Fruit fly (Drosophila melanogaster) whole organism, embryonic: ENCODE measurements around the gene Tbcd.

ENCODE experiments used
- B-H2 ChIP-seq: fragments of 200-800 bp; sonication (Bioruptor generic); optimal IDR thresholded peaks from 2 replicates; lab custom pipeline; 2018; ENCODE audit warnings: missing biosample characterization, mild to moderate bottlenecking, missing genetic modification characterization
- Bdp1 ChIP-seq: fragments of 200-800 bp; sonication (Bioruptor generic); optimal IDR thresholded peaks from 3 replicates; lab custom pipeline; 2016; ENCODE audit warnings: missing biosample characterization, missing genetic modification characterization
- BtbVII ChIP-seq: fragments of 200-800 bp; sonication (Bioruptor generic); optimal IDR thresholded peaks from 3 replicates; lab custom pipeline; 2017; ENCODE audit warnings: missing biosample characterization, mild to moderate bottlenecking, missing genetic modification characterization
- C15 ChIP-seq: fragments of 200-800 bp; sonication (Bioruptor generic); IDR thresholded peaks from 3 replicates; pipeline ENCODE4 v1.3.6; 2022; ENCODE audit warnings: missing biosample characterization, missing genetic modification characterization
- CG10654 ChIP-seq: fragments of 200-800 bp; sonication (Bioruptor generic); optimal IDR thresholded peaks from 2 replicates; lab custom pipeline; 2016; ENCODE audit warnings: missing biosample characterization, missing genetic modification characterization
- CG12104 ChIP-seq: fragments of 200-800 bp; sonication (Bioruptor generic); optimal IDR thresholded peaks from 3 replicates; lab custom pipeline; 2016; ENCODE audit warnings: missing biosample characterization, missing genetic modification characterization
- CG12391 ChIP-seq: fragments of 200-800 bp; sonication (Bioruptor generic); optimal IDR thresholded peaks from 3 replicates; lab custom pipeline; 2018; ENCODE audit warnings: missing biosample characterization, mild to moderate bottlenecking, missing genetic modification characterization, moderate library complexity
- CG13894 ChIP-seq: fragments of 200-800 bp; sonication (Bioruptor generic); optimal IDR thresholded peaks from 3 replicates; lab custom pipeline; 2018; ENCODE audit warnings: missing biosample characterization, mild to moderate bottlenecking, missing genetic modification characterization, moderate library complexity
- CG14441 ChIP-seq: fragments of 200-800 bp; sonication (Bioruptor generic); IDR thresholded peaks from 2 replicates; pipeline ENCODE4 v1.3.6; 2022; ENCODE audit warnings: missing biosample characterization, missing genetic modification characterization
- CG15514 ChIP-seq: fragments of 200-800 bp; sonication (Bioruptor generic); optimal IDR thresholded peaks from 3 replicates; lab custom pipeline; 2017; ENCODE audit warnings: missing biosample characterization, missing genetic modification characterization, mild to moderate bottlenecking, moderate library complexity, missing genetic modification reagents
- CG1647 ChIP-seq: fragments of 200-800 bp; sonication (Bioruptor generic); optimal IDR thresholded peaks from 3 replicates; lab custom pipeline; 2016; ENCODE audit warnings: missing biosample characterization, missing genetic modification characterization
- CG17359 ChIP-seq: fragments of 200-800 bp; sonication (Bioruptor generic); optimal IDR thresholded peaks from 3 replicates; lab custom pipeline; 2018; ENCODE audit warnings: missing biosample characterization, mild to moderate bottlenecking, missing genetic modification characterization, moderate library complexity
- CG18476 ChIP-seq: fragments of 200-800 bp; sonication (Bioruptor generic); optimal IDR thresholded peaks from 2 replicates; lab custom pipeline; 2016; ENCODE audit warnings: missing biosample characterization, mild to moderate bottlenecking, missing genetic modification characterization
- CG2129 ChIP-seq: fragments of 200-800 bp; sonication (Bioruptor generic); IDR thresholded peaks from 2 replicates; pipeline ENCODE4 v1.3.6; 2022; ENCODE audit warnings: missing biosample characterization, missing genetic modification characterization; ENCODE audit not compliant: partially characterized antibody
- CG30403 ChIP-seq: fragments of 200-800 bp; sonication (Bioruptor generic); optimal IDR thresholded peaks from 3 replicates; lab custom pipeline; 2016; ENCODE audit warnings: missing biosample characterization, missing genetic modification characterization
- CG6175 ChIP-seq: fragments of 200-800 bp; sonication (Bioruptor generic); IDR thresholded peaks from 3 replicates; pipeline ENCODE4 v1.3.6; 2022; ENCODE audit warnings: missing biosample characterization, missing genetic modification characterization
- CG6791 ChIP-seq: fragments of 200-800 bp; sonication (Bioruptor generic); IDR thresholded peaks from 3 replicates; pipeline ENCODE4 v1.3.6; 2022; ENCODE audit warnings: missing biosample characterization, missing genetic modification characterization; ENCODE audit not compliant: partially characterized antibody
- CG8290 ChIP-seq, 3 experiments: fragments of 200-800 bp; sonication (Bioruptor generic); optimal IDR thresholded peaks; 2 replicates each; lab custom pipeline; 2016 to 2019; ENCODE audit warnings: missing biosample characterization in 3 of 3, missing genetic modification characterization in 3 of 3, mild to moderate bottlenecking in 2 of 3, moderate library complexity in 1 of 3
- CoRest ChIP-seq: fragments of 200-800 bp; sonication (Bioruptor generic); optimal IDR thresholded peaks from 3 replicates; lab custom pipeline; 2018; ENCODE audit warnings: missing biosample characterization, mild to moderate bottlenecking, missing genetic modification characterization, moderate library complexity
- Doc3 ChIP-seq: fragments of 200-800 bp; sonication (Bioruptor generic); IDR thresholded peaks from 3 replicates; pipeline ENCODE4 v1.3.6; 2022; ENCODE audit warnings: missing biosample characterization, missing genetic modification characterization; ENCODE audit not compliant: partially characterized antibody
- H2.0 ChIP-seq: fragments of 200-800 bp; sonication (Bioruptor generic); IDR thresholded peaks from 2 replicates; pipeline ENCODE4 v1.3.6; 2022; ENCODE audit warnings: missing biosample characterization, missing genetic modification characterization
- HHEX ChIP-seq: fragments of 200-800 bp; sonication (Bioruptor generic); optimal IDR thresholded peaks from 3 replicates; lab custom pipeline; 2017; ENCODE audit warnings: missing biosample characterization, mild to moderate bottlenecking, missing genetic modification characterization, missing genetic modification reagents
- HmgD ChIP-seq: fragments of 200-800 bp; sonication (Bioruptor generic); optimal IDR thresholded peaks from 3 replicates; lab custom pipeline; 2016; ENCODE audit warnings: missing biosample characterization, missing genetic modification characterization
- Kr ChIP-seq: fragments of 200-800 bp; sonication (Bioruptor generic); optimal IDR thresholded peaks from 2 replicates; lab custom pipeline; 2017; ENCODE audit warnings: missing biosample characterization, mild to moderate bottlenecking, missing genetic modification characterization
- Mad ChIP-seq: fragments of 200-800 bp; sonication (Bioruptor generic); optimal IDR thresholded peaks from 2 replicates; lab custom pipeline; 2016; ENCODE audit warnings: missing biosample characterization, missing genetic modification characterization
- NK7.1 ChIP-seq: fragments of 200-800 bp; sonication (Bioruptor generic); optimal IDR thresholded peaks from 3 replicates; lab custom pipeline; 2016; ENCODE audit warnings: missing biosample characterization, missing genetic modification characterization
- Nf-YC ChIP-seq: fragments of 200-800 bp; optimal IDR thresholded peaks from 3 replicates; lab custom pipeline; 2019; ENCODE audit warnings: missing biosample characterization, mild to moderate bottlenecking, missing genetic modification characterization, moderate library complexity
- Ptx1 ChIP-seq: fragments of 200-800 bp; sonication (Bioruptor generic); IDR thresholded peaks from 2 replicates; pipeline ENCODE4 v1.3.6; 2022; ENCODE audit warnings: missing biosample characterization, missing genetic modification characterization
- Sin3A ChIP-seq: fragments of >200 bp; optimal IDR thresholded peaks from 2 replicates; lab custom pipeline; 2018
- Sry-δ ChIP-seq: fragments of 200-800 bp; sonication (Bioruptor generic); optimal IDR thresholded peaks from 2 replicates; lab custom pipeline; 2016; ENCODE audit warnings: missing biosample characterization, missing genetic modification characterization
- Xrp1 ChIP-seq: fragments of 200-800 bp; sonication (Bioruptor generic); IDR thresholded peaks from 2 replicates; pipeline ENCODE4 v1.3.6; 2022; ENCODE audit warnings: missing biosample characterization, missing genetic modification characterization
- bsh ChIP-seq, 2 experiments: fragments of 200-800 bp; sonication (Bioruptor generic); optimal IDR thresholded peaks; 2 replicates each; lab custom pipeline; 2017 to 2018; ENCODE audit warnings: mild to moderate bottlenecking in 2 of 2, missing biosample characterization in 2 of 2, missing genetic modification characterization in 2 of 2, moderate library complexity in 1 of 2
- cas ChIP-seq: fragments of 200-800 bp; sonication (Bioruptor generic); IDR thresholded peaks from 2 replicates; pipeline ENCODE4 v1.3.6; 2022; ENCODE audit warnings: missing biosample characterization, missing genetic modification characterization
- her ChIP-seq: fragments of 200-800 bp; sonication (Bioruptor generic); optimal IDR thresholded peaks from 2 replicates; lab custom pipeline; 2016; ENCODE audit warnings: missing biosample characterization, missing genetic modification characterization
- knrl ChIP-seq: fragments of 200-800 bp; sonication (Bioruptor generic); IDR thresholded peaks from 3 replicates; pipeline ENCODE4 v1.3.6; 2022; ENCODE audit warnings: missing biosample characterization, missing genetic modification characterization; ENCODE audit not compliant: partially characterized antibody
- luna ChIP-seq: fragments of 200-800 bp; sonication (Bioruptor generic); optimal IDR thresholded peaks from 2 replicates; lab custom pipeline; 2016; ENCODE audit warnings: missing biosample characterization, missing genetic modification characterization
- mirr ChIP-seq: fragments of 200-800 bp; sonication (Bioruptor generic); optimal IDR thresholded peaks from 3 replicates; lab custom pipeline; 2018; ENCODE audit warnings: missing biosample characterization, mild to moderate bottlenecking, missing genetic modification characterization
- repo ChIP-seq: fragments of 200-800 bp; sonication (Bioruptor generic); optimal IDR thresholded peaks from 2 replicates; lab custom pipeline; 2016; ENCODE audit warnings: missing biosample characterization, missing genetic modification characterization
- slou ChIP-seq: fragments of 200-800 bp; sonication (Bioruptor generic); optimal IDR thresholded peaks from 3 replicates; lab custom pipeline; 2016; ENCODE audit warnings: missing biosample characterization, missing genetic modification characterization
- sna ChIP-seq: fragments of 200-800 bp; sonication (Bioruptor generic); IDR thresholded peaks from 2 replicates; pipeline ENCODE4 v1.3.6; 2022; ENCODE audit warnings: missing biosample characterization, missing genetic modification characterization; ENCODE audit not compliant: partially characterized antibody
- sr ChIP-seq: fragments of 200-800 bp; sonication (Bioruptor generic); IDR thresholded peaks from 3 replicates; pipeline ENCODE4 v1.3.6; 2022; ENCODE audit warnings: missing biosample characterization, missing genetic modification characterization

Tbcd gene

DNA sequence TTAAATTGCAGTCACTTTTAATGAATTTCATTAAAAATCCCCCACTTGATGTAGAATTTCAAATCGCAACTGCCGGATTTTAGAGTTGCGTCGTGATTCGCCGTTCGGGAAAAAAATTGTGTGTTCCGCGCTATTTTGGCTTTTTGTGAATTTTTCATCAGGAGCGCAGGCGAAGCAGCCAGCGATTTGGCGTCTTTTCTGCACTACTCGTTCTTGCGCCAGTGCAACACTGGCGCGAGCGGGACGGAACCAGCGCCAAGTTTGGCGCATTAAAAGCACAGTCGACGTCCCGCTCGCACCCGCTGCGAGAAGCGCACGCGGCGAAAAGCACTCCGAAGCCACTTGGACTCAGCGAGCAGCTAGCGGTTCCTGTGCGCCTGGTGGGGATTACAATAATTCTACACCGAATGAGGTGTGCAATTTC is 46.1 kb downstream of the Tbcd start (continued):
- TF ChIP-seq Kr (GFP tag; lab: Kevin White, UChicago): no peak
- peak; percentile 92 for TF ChIP-seq CG13894 (tag; lab: Kevin White, UChicago)
- TF ChIP-seq Doc3: no peak
- no peak for TF ChIP-seq CG10654 (GFP tag; lab: Kevin White, UChicago)
- peak; percentile 30 for TF ChIP-seq Mad (GFP tag; lab: Kevin White, UChicago)
- TF ChIP-seq CG12391: peak; percentile 24
- peak; percentile 78 for TF ChIP-seq B-H2
- peak; percentile 21 for TF ChIP-seq CG8290 (GFP tag; optimal IDR thresholded peaks at IDR 0.05; lab: Kevin White, UChicago)
- TF ChIP-seq CG8290 (tag; optimal IDR thresholded peaks at IDR 0.05; lab: Kevin White, UChicago): peak; percentile 42 to 80
- TF ChIP-seq CG6175: no peak
- peak; percentile 55 for TF ChIP-seq BtbVII (GFP tag; lab: Kevin White, UChicago)
- TF ChIP-seq CG6791 (GFP tag; lab: Robert Waterston, UW): no peak
- peak; percentile 6 for TF ChIP-seq CG12104
- no peak for TF ChIP-seq H2.0 (GFP tag; lab: Robert Waterston, UW)
- no peak for TF ChIP-seq knrl (GFP tag; lab: Robert Waterston, UW)
- TF ChIP-seq HHEX (GFP tag; lab: Kevin White, UChicago): peak; percentile 24
- peak; percentile 34 for TF ChIP-seq NK7.1 (GFP tag; lab: Kevin White, UChicago)
- no peak for TF ChIP-seq slou (GFP tag; lab: Kevin White, UChicago)
- TF ChIP-seq Sry-δ (GFP tag; lab: Kevin White, UChicago): peak; percentile 57
- TF ChIP-seq CG17359 (tag; lab: Kevin White, UChicago): peak; percentile 14
- peak; percentile 79 for TF ChIP-seq mirr
- no peak for TF ChIP-seq sr
- no peak for TF ChIP-seq luna (GFP tag; lab: Kevin White, UChicago)
- TF ChIP-seq Sin3A (lab: Kevin White, UChicago): peak; percentile 3
- no peak for TF ChIP-seq cas (GFP tag; lab: Robert Waterston, UW)
- peak; percentile 4 for TF ChIP-seq Bdp1
- no peak for TF ChIP-seq CG1647 (GFP tag; lab: Kevin White, UChicago)
- peak; percentile 19 for TF ChIP-seq repo (GFP tag; lab: Kevin White, UChicago)
- peak; percentile 67 for TF ChIP-seq HmgD (GFP tag; lab: Kevin White, UChicago)
- TF ChIP-seq Ptx1 (GFP tag; lab: Robert Waterston, UW): no peak
- TF ChIP-seq CG14441: no peak
- peak; percentile 91 for TF ChIP-seq CG15514 (GFP tag; lab: Kevin White, UChicago)
- no peak for TF ChIP-seq CG30403 (GFP tag; lab: Kevin White, UChicago)
- peak; percentile 52 for TF ChIP-seq CoRest
- TF ChIP-seq C15 (GFP tag; lab: Robert Waterston, UW): no peak
- no peak for TF ChIP-seq sna (GFP tag; lab: Robert Waterston, UW)
- peak; percentile 91 for TF ChIP-seq Nf-YC (tag; lab: Kevin White, UChicago)
- TF ChIP-seq CG18476 (GFP tag; lab: Kevin White, UChicago): no peak
- TF ChIP-seq Xrp1 (GFP tag; lab: Robert Waterston, UW): no peak
- TF ChIP-seq bsh (GFP tag; optimal IDR thresholded peaks at IDR 0.05; lab: Kevin White, UChicago): peak; percentile 20 to 66
- TF ChIP-seq her (GFP tag; lab: Kevin White, UChicago): peak; percentile 99
- no peak for TF ChIP-seq CG2129 (GFP tag; lab: Robert Waterston, UW)
- TF ChIP-seq, all 482 proteins: peak for 183
